Worm (Caenorhabditis elegans): ENCODE measurements around the gene his-4.

- TF ChIP-seq mep-1 (tag; optimal IDR thresholded peaks at IDR 0.05) (no peak), unc-62 (GFP tag; optimal IDR thresholded peaks at IDR 0.05) (no peak), snpc-4 (tag; optimal IDR thresholded peaks at IDR 0.05) (no peak), elt-3 (tag; optimal IDR thresholded peaks at IDR 0.05) (no peak), ztf-11 (tag; optimal IDR thresholded peaks at IDR 0.05) (no peak), unc-39 (tag; optimal IDR thresholded peaks at IDR 0.05) (no peak), ceh-43 (GFP tag; optimal IDR thresholded peaks at IDR 0.05) (no peak), nhr-28 (tag; optimal IDR thresholded peaks at IDR 0.05) (no peak), lin-13 (tag; optimal IDR thresholded peaks at IDR 0.05) (no peak), nhr-237 (tag; optimal IDR thresholded peaks at IDR 0.05) (no peak), ceh-39 (tag; optimal IDR thresholded peaks at IDR 0.05) (no peak), pha-4 (tag; optimal IDR thresholded peaks at IDR 0.05) (no peak)
Measured at ce11 chrV:16036166-16036565, 4.1 kb downstream of the his-4 start, which contains the start of gene T10C6.10.

Measured in whole organism, mixed stage, embryonic.